Fruit fly (Drosophila melanogaster) whole organism, adult: ENCODE results near the gene Bfc.

Experiments used
- CG12768 ChIP-seq: fragments of 200-800 bp; sonication (Bioruptor generic); optimal IDR thresholded peaks from 2 replicates; lab custom pipeline; 2017; ENCODE audit warnings: missing biosample characterization, missing genetic modification characterization, mild to moderate bottlenecking, moderate library complexity, missing genetic modification reagents
- CG1620 ChIP-seq: fragments of 200-800 bp; sonication (Bioruptor generic); optimal IDR thresholded peaks from 2 replicates; lab custom pipeline; 2016; ENCODE audit warnings: missing biosample characterization, missing genetic modification characterization
- Hr96 ChIP-seq: fragments of 200-800 bp; sonication (Bioruptor generic); optimal IDR thresholded peaks from 2 replicates; lab custom pipeline; 2016; ENCODE audit warnings: missing biosample characterization, missing genetic modification characterization
- Mnt ChIP-seq: fragments of 200-800 bp; sonication (Bioruptor generic); optimal IDR thresholded peaks from 2 replicates; lab custom pipeline; 2016; ENCODE audit warnings: missing biosample characterization, mild to moderate bottlenecking, missing genetic modification characterization
- bab1 ChIP-seq: fragments of 200-800 bp; sonication (Bioruptor generic); optimal IDR thresholded peaks from 3 replicates; lab custom pipeline; 2019; ENCODE audit warnings: missing biosample characterization, mild to moderate bottlenecking, missing genetic modification characterization, moderate library complexity
- kay ChIP-seq: fragments of 200-800 bp; sonication (Bioruptor generic); peaks from one replicate; lab custom pipeline; 2016; ENCODE audit warnings: missing biosample characterization, missing genetic modification characterization, borderline replicate concordance
- toe ChIP-seq: fragments of 200-800 bp; sonication (Bioruptor generic); optimal IDR thresholded peaks from 2 replicates; lab custom pipeline; 2016; ENCODE audit warnings: missing biosample characterization, missing genetic modification characterization

- TF ChIP-seq CG1620 (GFP tag; lab: Kevin White, UChicago) (no peak), kay (no peak), CG12768 (GFP tag; lab: Kevin White, UChicago) (no peak), Mnt (GFP tag; lab: Kevin White, UChicago) (no peak), toe (GFP tag; lab: Kevin White, UChicago) (no peak), bab1 (GFP tag; lab: Kevin White, UChicago) (no peak), Hr96 (GFP tag; lab: Kevin White, UChicago) (no peak)
Measured at dm6 chr3L:1277937-1278336, 27.4 kb downstream of the Bfc start.
